Fruit fly (Drosophila melanogaster): Measurements from ENCODE around the gene CG43121.

DNA sequence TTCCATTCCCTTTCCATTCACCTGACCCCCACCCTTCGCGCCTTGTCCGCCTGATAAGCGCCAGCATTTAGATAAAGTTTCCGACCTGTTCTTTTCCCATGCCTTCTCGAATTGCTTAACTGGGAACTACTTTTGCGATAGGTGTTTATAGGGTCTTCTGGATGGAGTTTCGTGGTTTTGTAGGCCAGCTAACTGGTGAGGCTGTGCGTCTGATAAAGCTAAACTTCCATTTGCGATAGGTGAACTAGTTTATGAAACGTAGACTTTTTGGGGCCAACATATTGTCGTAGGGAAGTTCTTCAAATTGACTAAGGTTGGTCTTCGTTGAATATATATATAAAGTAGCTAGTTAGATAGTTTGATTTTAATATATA, 36.7 kb downstream of the CG43121 start:
- TF ChIP-seq pad (GFP tag; optimal IDR thresholded peaks at IDR 0.05) (no peak), tj (GFP tag; optimal IDR thresholded peaks at IDR 0.05) (no peak), bab1 (GFP tag; optimal IDR thresholded peaks at IDR 0.05) (no peak), CG7101 (tag; optimal IDR thresholded peaks at IDR 0.05) (no peak), CG7045 (GFP tag; optimal IDR thresholded peaks at IDR 0.05) (no peak), CG12768 (GFP tag; optimal IDR thresholded peaks at IDR 0.05) (no peak), Hr96 (GFP tag; optimal IDR thresholded peaks at IDR 0.05) (no peak), kay (GFP tag; ENCODE audit: borderline replicate concordance) (peak; percentile 23), CG1620 (GFP tag; optimal IDR thresholded peaks at IDR 0.05) (no peak)
